Worm (Caenorhabditis elegans) whole organism, late embryonic: ENCODE results near the gene npp-21.
A peak's percentile ranks its signal among the peaks of the same experiment; 100 is the strongest.

Experiments used
- C08G9.2 ChIP-seq: sonication (generic microtip); optimal IDR thresholded peaks from 2 replicates; lab custom pipeline; 2016; ENCODE audit warnings: mild to moderate bottlenecking, missing genetic modification characterization, moderate library complexity, missing compliant biosample characterization
- F13H6.1 ChIP-seq: sonication (generic microtip); optimal IDR thresholded peaks from 2 replicates; lab custom pipeline; 2016; ENCODE audit warnings: missing genetic modification characterization, missing compliant biosample characterization
- K02D7.2 ChIP-seq: sonication (generic microtip); optimal IDR thresholded peaks from 2 replicates; lab custom pipeline; 2017; ENCODE audit warnings: mild to moderate bottlenecking, missing genetic modification characterization, missing compliant biosample characterization
- T23F11.4 ChIP-seq: fragments of 200-800 bp; sonication (Bioruptor generic); optimal IDR thresholded peaks from 2 replicates; lab custom pipeline; 2018; ENCODE audit warnings: mild to moderate bottlenecking, missing genetic modification characterization, missing compliant biosample characterization
- ceh-14 ChIP-seq: sonication (generic microtip); optimal IDR thresholded peaks from 2 replicates; lab custom pipeline; 2016; ENCODE audit warnings: missing genotype, missing genetic modification characterization, missing compliant biosample characterization
- ceh-31 ChIP-seq: sonication (generic microtip); optimal IDR thresholded peaks from 2 replicates; lab custom pipeline; 2016; ENCODE audit warnings: missing genetic modification characterization, missing compliant biosample characterization
- ceh-6 ChIP-seq: fragments of 200-800 bp; sonication (Bioruptor generic); optimal IDR thresholded peaks from 2 replicates; lab custom pipeline; 2018; ENCODE audit warnings: mild to moderate bottlenecking, missing genetic modification characterization, missing compliant biosample characterization
- ceh-9 ChIP-seq: sonication (generic microtip); optimal IDR thresholded peaks from 2 replicates; lab custom pipeline; 2016; ENCODE audit warnings: mild to moderate bottlenecking, missing genetic modification characterization, inconsistent platforms, missing compliant biosample characterization
- dve-1 ChIP-seq: sonication (generic microtip); optimal IDR thresholded peaks from 2 replicates; lab custom pipeline; 2017; ENCODE audit warnings: antibody characterized with exemption, mild to moderate bottlenecking, missing genetic modification characterization, missing compliant biosample characterization
- elt-2 ChIP-seq: sonication (generic microtip); optimal IDR thresholded peaks from 2 replicates; lab custom pipeline; 2016; ENCODE audit warnings: missing genetic modification reagents, missing genetic modification characterization, missing compliant biosample characterization
- elt-4 ChIP-seq: sonication (generic microtip); optimal IDR thresholded peaks from 2 replicates; lab custom pipeline; 2016; ENCODE audit warnings: missing genetic modification characterization, missing compliant biosample characterization
- ets-4 ChIP-seq: sonication (generic microtip); optimal IDR thresholded peaks from 2 replicates; lab custom pipeline; 2016; ENCODE audit warnings: missing genetic modification characterization, missing compliant biosample characterization
- fax-1 ChIP-seq: sonication (generic microtip); optimal IDR thresholded peaks from 2 replicates; lab custom pipeline; 2016; ENCODE audit warnings: missing genotype, missing genetic modification characterization, missing compliant biosample characterization
- fkh-6 ChIP-seq: sonication (generic microtip); optimal IDR thresholded peaks from 2 replicates; lab custom pipeline; 2016; ENCODE audit warnings: missing genetic modification characterization, missing compliant biosample characterization
- hlh-30 ChIP-seq: sonication (generic microtip); optimal IDR thresholded peaks from 2 replicates; lab custom pipeline; 2017; ENCODE audit warnings: antibody characterized with exemption, missing genetic modification characterization, missing compliant biosample characterization; ENCODE audit not compliant: insufficient read depth
- hlh-8 ChIP-seq: sonication (generic microtip); optimal IDR thresholded peaks from 2 replicates; lab custom pipeline; 2016; ENCODE audit warnings: missing genotype, missing genetic modification characterization, missing compliant biosample characterization
- lim-6 ChIP-seq: sonication (generic microtip); optimal IDR thresholded peaks from 2 replicates; lab custom pipeline; 2016; ENCODE audit warnings: missing genetic modification characterization, missing compliant biosample characterization
- nfya-1 ChIP-seq: sonication (generic microtip); optimal IDR thresholded peaks from 2 replicates; lab custom pipeline; 2017; ENCODE audit warnings: missing genetic modification characterization, mild to moderate bottlenecking, missing compliant biosample characterization, antibody characterized with exemption, moderate library complexity
- nhr-11 ChIP-seq: fragments of 150-350 bp; optimal IDR thresholded peaks from 2 replicates; lab custom pipeline; 2014; ENCODE audit warnings: missing biosample characterization, missing genetic modification characterization
- npax-4 ChIP-seq: sonication (generic microtip); optimal IDR thresholded peaks from 2 replicates; lab custom pipeline; 2016; ENCODE audit warnings: missing genetic modification characterization, missing compliant biosample characterization
- pag-3 ChIP-seq: sonication (generic microtip); optimal IDR thresholded peaks from 2 replicates; lab custom pipeline; 2016; ENCODE audit warnings: missing compliant biosample characterization, missing genetic modification characterization, borderline replicate concordance
- pat-9 ChIP-seq: fragments of 200-800 bp; sonication (Bioruptor generic); optimal IDR thresholded peaks from 2 replicates; lab custom pipeline; 2018; ENCODE audit warnings: mild to moderate bottlenecking, missing genetic modification characterization, moderate library complexity, missing compliant biosample characterization
- pha-4 ChIP-seq: fragments of 150-350 bp; optimal IDR thresholded peaks from 2 replicates; lab custom pipeline; 2018; ENCODE audit warnings: missing biosample characterization, missing genetic modification reagents, missing genetic modification characterization
- ref-2 ChIP-seq: sonication (generic microtip); optimal IDR thresholded peaks from 2 replicates; lab custom pipeline; 2016; ENCODE audit warnings: missing genetic modification characterization, missing compliant biosample characterization
- rnt-1 ChIP-seq: sonication (generic microtip); optimal IDR thresholded peaks from 2 replicates; lab custom pipeline; 2016; ENCODE audit warnings: missing genetic modification characterization, missing compliant biosample characterization
- sdc-2 ChIP-seq: sonication (generic microtip); optimal IDR thresholded peaks from 2 replicates; lab custom pipeline; 2016; ENCODE audit warnings: missing genotype, missing genetic modification characterization, missing compliant biosample characterization
- sox-4 ChIP-seq: sonication (generic microtip); optimal IDR thresholded peaks from 2 replicates; lab custom pipeline; 2017; ENCODE audit warnings: mild to moderate bottlenecking, missing genetic modification characterization, inconsistent platforms, missing compliant biosample characterization
- tbx-2 ChIP-seq: sonication (generic microtip); optimal IDR thresholded peaks from 2 replicates; lab custom pipeline; 2016; ENCODE audit warnings: missing genetic modification characterization, missing compliant biosample characterization
- tbx-7 ChIP-seq: sonication (generic microtip); optimal IDR thresholded peaks from 2 replicates; lab custom pipeline; 2016; ENCODE audit warnings: missing genotype, missing genetic modification characterization, missing compliant biosample characterization
- ttx-3 ChIP-seq: sonication (generic microtip); optimal IDR thresholded peaks from 2 replicates; lab custom pipeline; 2016; ENCODE audit warnings: missing genetic modification reagents, missing genetic modification characterization, missing compliant biosample characterization
- unc-42 ChIP-seq: sonication (generic microtip); optimal IDR thresholded peaks from 2 replicates; lab custom pipeline; 2016; ENCODE audit warnings: missing genotype, missing genetic modification characterization, missing compliant biosample characterization
- unc-55 ChIP-seq: sonication (generic microtip); optimal IDR thresholded peaks from 2 replicates; lab custom pipeline; 2017; ENCODE audit warnings: missing biosample characterization, missing genetic modification reagents, missing genetic modification characterization

Gene npp-21

DNA sequence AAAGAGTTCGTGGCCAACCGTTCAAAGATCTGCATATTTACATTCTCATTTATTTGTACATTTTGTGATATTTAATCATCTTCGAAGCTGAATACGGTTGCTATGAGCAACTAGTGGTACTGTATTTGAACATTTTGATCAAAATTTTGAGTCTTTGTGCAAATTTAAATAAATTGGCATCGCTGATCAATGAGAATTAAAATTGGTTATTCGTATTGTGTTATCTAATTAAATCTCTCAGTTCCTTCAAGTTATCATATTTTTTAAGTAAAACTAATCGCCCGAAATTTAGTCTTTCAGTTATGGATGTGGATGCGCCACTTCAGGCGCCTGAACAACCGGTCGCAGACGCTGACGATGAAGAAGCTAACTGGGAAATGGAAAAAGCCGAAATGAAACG, at the start of gene npp-21:
TSS of gene npp-21 (plus strand) at position 301 of the 400 bp plus-strand sequence.
- no peak for TF ChIP-seq ref-2 (tag; lab: Kevin White, UChicago)
- no peak for TF ChIP-seq pat-9 (tag; lab: Kevin White, UChicago)
- TF ChIP-seq nfya-1 (tag; lab: Kevin White, UChicago), result no peak
- TF ChIP-seq ceh-14 (tag; lab: Kevin White, UChicago), result no peak
- no peak for TF ChIP-seq hlh-30
- TF ChIP-seq nhr-11, result no peak
- TF ChIP-seq pha-4 (tag; lab: Kevin White, UChicago), result no peak

- TF ChIP-seq lim-6 (tag; lab: Kevin White, UChicago), result no peak
- no peak for TF ChIP-seq fkh-6 (tag; lab: Kevin White, UChicago)
- TF ChIP-seq F13H6.1 (tag; lab: Kevin White, UChicago), result no peak
- TF ChIP-seq nhr-11, result no peak
- TF ChIP-seq sox-4, result no peak
- no peak for TF ChIP-seq tbx-2 (tag; lab: Kevin White, UChicago)
- TF ChIP-seq elt-4 (tag; lab: Kevin White, UChicago), result no peak
- no peak for TF ChIP-seq elt-2 (tag; lab: Kevin White, UChicago)
- TF ChIP-seq ceh-31 (tag; lab: Kevin White, UChicago), result no peak
- no peak for TF ChIP-seq C08G9.2 (tag; lab: Kevin White, UChicago)
- no peak for TF ChIP-seq sdc-2
- TF ChIP-seq K02D7.2 (tag; lab: Kevin White, UChicago), result no peak
- no peak for TF ChIP-seq T23F11.4 (GFP tag; lab: Kevin White, UChicago)
- no peak for TF ChIP-seq pag-3 (tag; lab: Kevin White, UChicago)
- TF ChIP-seq dve-1 (tag; lab: Kevin White, UChicago), result no peak
- no peak for TF ChIP-seq ceh-6 (GFP tag; lab: Kevin White, UChicago)
- no peak for TF ChIP-seq unc-55
Observed at ce11 chrII:7553806-7554205, 45.7 kb upstream of the npp-21 start, which contains the start of gene ZK1290.10. ZK1290.10 (minus strand) TSS chrII:7553906.

ce11 chrII:7554716-7555247, 44.7 kb upstream of the npp-21 start:
- TF ChIP-seq elt-2 (tag; lab: Kevin White, UChicago) (peak; percentile 32), ceh-9 (tag; lab: Kevin White, UChicago) (no peak)

ce11 chrII:7555454-7555853, 44.0 kb upstream of the npp-21 start, which contains the start of gene ZK1290.14:
ZK1290.14 (minus strand) TSS chrII:7555592.
- no peak for TF ChIP-seq rnt-1 (tag; lab: Kevin White, UChicago)
- TF ChIP-seq tbx-7 (tag; lab: Kevin White, UChicago), result no peak
- TF ChIP-seq hlh-8 (tag; lab: Kevin White, UChicago), result no peak
- no peak for TF ChIP-seq elt-4 (tag; lab: Kevin White, UChicago)
- TF ChIP-seq ttx-3 (tag; lab: Kevin White, UChicago), result no peak
- no peak for TF ChIP-seq npax-4 (tag; lab: Kevin White, UChicago)

- TF ChIP-seq nhr-11 (no peak), C08G9.2 (tag; lab: Kevin White, UChicago) (no peak), ets-4 (no peak), pag-3 (tag; lab: Kevin White, UChicago) (no peak)
Observed at ce11 chrII:7557981-7558380, 41.5 kb upstream of the npp-21 start.

DNA sequence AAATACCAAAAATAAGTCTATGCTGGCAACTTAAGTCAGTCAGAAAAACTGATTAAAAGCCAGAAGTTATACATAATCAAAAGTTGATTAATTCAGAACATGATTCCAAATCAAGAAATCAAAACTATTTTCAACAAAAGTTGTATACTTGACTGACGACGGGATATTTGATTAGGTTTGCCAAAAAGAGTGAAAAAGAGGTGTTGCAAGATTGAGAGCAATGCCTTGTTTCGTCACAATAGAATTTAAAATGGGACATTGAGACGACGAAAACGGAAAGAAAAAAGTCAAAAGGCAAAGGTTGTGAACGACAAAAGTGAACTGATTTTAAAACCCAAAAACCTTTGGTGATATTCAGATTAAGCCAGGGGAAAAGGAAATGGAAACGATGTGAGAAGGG, 40.6 kb upstream of the npp-21 start:
- TF ChIP-seq unc-42 (peak; percentile 69), fax-1 (tag; lab: Kevin White, UChicago) (no peak)
